Worm (Caenorhabditis elegans): Measurements from ENCODE around the gene F38A5.6.
"Not testable (repeated sequence)": the region's sequence is repeated elsewhere in the genome, so short reads cannot be mapped to it uniquely, and the experiment has no call there.

DNA sequence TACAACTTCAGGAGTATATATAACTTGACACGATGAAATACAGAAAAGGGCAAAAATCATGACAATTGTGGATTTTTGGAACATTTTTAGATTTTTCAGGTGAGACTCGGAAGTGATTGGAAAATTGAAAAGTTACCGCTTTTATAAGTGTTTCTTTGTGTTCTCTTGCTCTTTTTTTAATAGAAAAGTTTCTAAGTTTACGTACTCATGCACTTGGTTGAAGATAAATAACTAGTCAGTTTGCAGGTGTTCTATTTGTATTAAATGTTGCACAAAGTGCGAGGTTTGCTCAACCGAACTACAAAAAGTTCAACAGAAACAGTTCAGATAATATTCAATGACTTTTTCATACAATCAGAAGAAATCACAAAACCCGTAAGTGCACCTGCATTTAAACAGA is 2.3 kb downstream of the F38A5.6 start, which contains the start of gene nspb-3:
- TF ChIP-seq odd-2 (tag; optimal IDR thresholded peaks at IDR 0.05); unc-42 (tag; optimal IDR thresholded peaks at IDR 0.05); pax-1 (tag; optimal IDR thresholded peaks at IDR 0.05); dmd-4 (tag; optimal IDR thresholded peaks at IDR 0.05; ENCODE audit: borderline replicate concordance); hlh-13 (GFP tag; optimal IDR thresholded peaks at IDR 0.05); sox-2 (GFP tag; IDR thresholded peaks at IDR 0.05); ama-1 (optimal IDR thresholded peaks at IDR 0.05): not testable (repeated sequence)

All from whole organism, late embryonic.